Worm (Caenorhabditis elegans): ENCODE measurements around the gene K10G6.9.

The K10G6.9 gene

ce11 chrII:3961256-3961655, 10.8 kb upstream of the K10G6.9 start:
- TF ChIP-seq lin-14 (GFP tag; optimal IDR thresholded peaks at IDR 0.05), result peak; percentile 58
- no peak for TF ChIP-seq nhr-19 (GFP tag; conservative IDR thresholded peaks at IDR 0.05)
- TF ChIP-seq hlh-17 (GFP tag; optimal IDR thresholded peaks at IDR 0.05; ENCODE audit: borderline replicate concordance), result no peak
- TF ChIP-seq zag-1 (tag; optimal IDR thresholded peaks at IDR 0.05), result no peak
- no peak for TF ChIP-seq ztf-4 (tag; optimal IDR thresholded peaks at IDR 0.05)
- no peak for TF ChIP-seq aly-2 (tag; optimal IDR thresholded peaks at IDR 0.05)
- TF ChIP-seq skn-1 (tag; optimal IDR thresholded peaks at IDR 0.05), result no peak
- TF ChIP-seq nhr-28 (tag; optimal IDR thresholded peaks at IDR 0.05), result no peak
- peak in 1 of 3 experiments; percentile 14 for TF ChIP-seq ceh-82 (tag; optimal IDR thresholded peaks at IDR 0.05)
- no peak for TF ChIP-seq efl-3 (GFP tag; optimal IDR thresholded peaks at IDR 0.05)
- peak; percentile 27 for TF ChIP-seq fkh-10 (GFP tag; optimal IDR thresholded peaks at IDR 0.05)
- no peak for TF ChIP-seq nhr-20 (tag; optimal IDR thresholded peaks at IDR 0.05)
- TF ChIP-seq xbp-1 (tag; optimal IDR thresholded peaks at IDR 0.05), result no peak

- no peak for TF ChIP-seq jun-1 (tag; optimal IDR thresholded peaks at IDR 0.05)
These were observed 7.7 kb upstream of the K10G6.9 start for ce11 chrII:3964302-3964885.

- TF ChIP-seq ets-5 (GFP tag; IDR thresholded peaks at IDR 0.05), result no peak
- no peak for TF ChIP-seq ceh-88 (GFP tag; IDR thresholded peaks at IDR 0.05)
- TF ChIP-seq pax-3 (tag; optimal IDR thresholded peaks at IDR 0.05), result no peak
- TF ChIP-seq snpc-4 (tag; optimal IDR thresholded peaks at IDR 0.05), result no peak
- no peak for TF ChIP-seq tbx-2 (tag; optimal IDR thresholded peaks at IDR 0.05)
- TF ChIP-seq nhr-237 (tag; optimal IDR thresholded peaks at IDR 0.05), result no peak
- TF ChIP-seq skn-1 (tag; optimal IDR thresholded peaks at IDR 0.05), result no peak
- no peak for TF ChIP-seq fkh-10 (GFP tag; optimal IDR thresholded peaks at IDR 0.05)
- no peak for TF ChIP-seq hlh-4 (tag; optimal IDR thresholded peaks at IDR 0.05)
- no peak for TF ChIP-seq hpl-2 (GFP tag; optimal IDR thresholded peaks at IDR 0.05)
- no peak for TF ChIP-seq nhr-77 (tag; optimal IDR thresholded peaks at IDR 0.05)
- no peak for TF ChIP-seq elt-2 (tag; optimal IDR thresholded peaks at IDR 0.05)
- no peak for TF ChIP-seq nhr-12 (tag; optimal IDR thresholded peaks at IDR 0.05)
- TF ChIP-seq vab-15 (tag; optimal IDR thresholded peaks at IDR 0.05), result no peak
- TF ChIP-seq jun-1 (tag; optimal IDR thresholded peaks at IDR 0.05), result no peak
These were observed 6.2 kb upstream of the K10G6.9 start for ce11 chrII:3965665-3966416.

ce11 chrII:3967061-3967460, 5.0 kb upstream of the K10G6.9 start:
- no peak for TF ChIP-seq fos-1 (tag; optimal IDR thresholded peaks at IDR 0.05)
- no peak for TF ChIP-seq nhr-237 (tag; optimal IDR thresholded peaks at IDR 0.05)
- no peak for TF ChIP-seq tbx-2 (tag; optimal IDR thresholded peaks at IDR 0.05)
- no peak for TF ChIP-seq hlh-4 (tag; optimal IDR thresholded peaks at IDR 0.05)
- no peak for TF ChIP-seq mef-2 (tag; optimal IDR thresholded peaks at IDR 0.05)
- TF ChIP-seq zag-1 (tag; optimal IDR thresholded peaks at IDR 0.05), result no peak
- no peak for TF ChIP-seq C34B4.2 (tag; optimal IDR thresholded peaks at IDR 0.05)
- no peak for TF ChIP-seq pag-3 (tag; optimal IDR thresholded peaks at IDR 0.05; ENCODE audit: borderline replicate concordance, insufficient read depth)
- TF ChIP-seq unc-62 (GFP tag; optimal IDR thresholded peaks at IDR 0.05), result no peak
- TF ChIP-seq nhr-11 (tag; optimal IDR thresholded peaks at IDR 0.05), result no peak
- TF ChIP-seq ztf-4 (tag; optimal IDR thresholded peaks at IDR 0.05), result no peak
- no peak for TF ChIP-seq snpc-4 (tag; optimal IDR thresholded peaks at IDR 0.05)
- no peak for TF ChIP-seq ces-1 (GFP tag; optimal IDR thresholded peaks at IDR 0.05)
- no peak for TF ChIP-seq ama-1 (optimal IDR thresholded peaks at IDR 0.05)
- TF ChIP-seq sptf-1 (tag; optimal IDR thresholded peaks at IDR 0.05), result no peak
- TF ChIP-seq unc-30 (tag; optimal IDR thresholded peaks at IDR 0.05), result no peak
- TF ChIP-seq dsc-1 (tag; optimal IDR thresholded peaks at IDR 0.05), result no peak

All from whole organism, L1 larva.